Fruit fly (Drosophila melanogaster) whole organism, embryonic: ENCODE measurements around the gene CG6693.

Experiments used
- B-H2 ChIP-seq: fragments of 200-800 bp; sonication (Bioruptor generic); optimal IDR thresholded peaks from 2 replicates; lab custom pipeline; 2018; ENCODE audit warnings: missing biosample characterization, mild to moderate bottlenecking, missing genetic modification characterization
- CG34422 ChIP-seq: fragments of 200-800 bp; sonication (Bioruptor generic); IDR thresholded peaks from 3 replicates; pipeline ENCODE4 v1.3.6; 2022; ENCODE audit warnings: missing biosample characterization, missing genetic modification characterization
- CG6813 ChIP-seq: fragments of 200-800 bp; sonication (Bioruptor generic); optimal IDR thresholded peaks from 2 replicates; lab custom pipeline; 2017; ENCODE audit warnings: missing biosample characterization, missing genetic modification characterization, mild to moderate bottlenecking, moderate library complexity, missing genetic modification reagents
- Hmx ChIP-seq: fragments of 200-800 bp; sonication (Bioruptor generic); optimal IDR thresholded peaks from 2 replicates; lab custom pipeline; 2016; ENCODE audit warnings: missing biosample characterization, missing genetic modification characterization
- NC2α ChIP-seq: fragments of 200-800 bp; sonication (Bioruptor generic); optimal IDR thresholded peaks from 2 replicates; lab custom pipeline; 2016; ENCODE audit warnings: missing biosample characterization, missing genetic modification characterization
- NfI ChIP-seq: fragments of 200-800 bp; sonication (Bioruptor generic); optimal IDR thresholded peaks from 3 replicates; lab custom pipeline; 2018; ENCODE audit warnings: missing biosample characterization, mild to moderate bottlenecking, missing genetic modification characterization, moderate library complexity
- Side ChIP-seq: fragments of 200-800 bp; sonication (Bioruptor generic); optimal IDR thresholded peaks from 2 replicates; lab custom pipeline; 2016; ENCODE audit warnings: missing biosample characterization, missing genetic modification characterization
- da ChIP-seq: fragments of 200-800 bp; sonication (Bioruptor generic); optimal IDR thresholded peaks from 2 replicates; lab custom pipeline; 2016; ENCODE audit warnings: missing biosample characterization, missing genetic modification characterization
- disco-r ChIP-seq: fragments of 200-800 bp; sonication (Bioruptor generic); optimal IDR thresholded peaks from 2 replicates; lab custom pipeline; 2016; ENCODE audit warnings: missing biosample characterization, missing genetic modification characterization
- lola ChIP-seq, 3 experiments: fragments of >200 bp in 2 of 3; fragments of 200-800 bp in 1 of 3; sonication (Bioruptor generic) in 1 of 3; optimal IDR thresholded peaks; 2 replicates each; lab custom pipeline; 2017 to 2019; ENCODE audit warnings: missing biosample characterization in 3 of 3, missing genetic modification characterization in 3 of 3, mild to moderate bottlenecking in 1 of 3, moderate library complexity in 1 of 3
- sob ChIP-seq: fragments of 200-800 bp; sonication (Bioruptor generic); IDR thresholded peaks from 2 replicates; pipeline ENCODE4 v1.3.6; 2022; ENCODE audit warnings: missing biosample characterization, missing genetic modification characterization

dm6 chr3R:11222587-11222986, 1.1 kb upstream of the CG6693 start:
- no peak for TF ChIP-seq lola (GFP tag; optimal IDR thresholded peaks at IDR 0.05; lab: Kevin White, UChicago)
- TF ChIP-seq disco-r (GFP tag; lab: Kevin White, UChicago) = no peak
- no peak for TF ChIP-seq da (GFP tag; lab: Kevin White, UChicago)
- TF ChIP-seq NC2α (GFP tag; lab: Kevin White, UChicago) = no peak
- no peak for TF ChIP-seq CG34422 (GFP tag; lab: Robert Waterston, UW)
- no peak for TF ChIP-seq CG6813 (GFP tag; lab: Kevin White, UChicago)
- TF ChIP-seq B-H2 (GFP tag; lab: Kevin White, UChicago) = no peak
- no peak for TF ChIP-seq NfI (GFP tag; lab: Kevin White, UChicago)
- TF ChIP-seq Hmx = no peak
- TF ChIP-seq Side (GFP tag; lab: Kevin White, UChicago) = no peak
- no peak for TF ChIP-seq sob
